Worm (Caenorhabditis elegans) whole organism, L4/young adult: ENCODE results near the gene rpl-12.

Experiments used
- dao-5 ChIP-seq: sonication (generic microtip); optimal IDR thresholded peaks from 2 replicates; lab custom pipeline; 2016; ENCODE audit warnings: missing genotype, missing genetic modification characterization, moderate library complexity, missing compliant biosample characterization
- him-1 ChIP-seq: sonication (generic microtip); optimal IDR thresholded peaks from 2 replicates; lab custom pipeline; 2016; ENCODE audit warnings: missing genotype, missing genetic modification reagents, missing genetic modification characterization, missing compliant biosample characterization

- TF ChIP-seq him-1 (tag; lab: Kevin White, UChicago) (no peak), dao-5 (tag; lab: Kevin White, UChicago) (no peak)
Observed at ce11 chrIV:13236485-13236884, 4.0 kb downstream of the rpl-12 start, which contains the start of gene pwp-1.
